Fruit fly (Drosophila melanogaster) whole organism, embryonic: ENCODE measurements around the gene blp.

Experiments
- B-H2 ChIP-seq: fragments of 200-800 bp; sonication (Bioruptor generic); optimal IDR thresholded peaks from 2 replicates; lab custom pipeline; 2018; ENCODE audit warnings: missing biosample characterization, mild to moderate bottlenecking, missing genetic modification characterization
- Bdp1 ChIP-seq: fragments of 200-800 bp; sonication (Bioruptor generic); optimal IDR thresholded peaks from 3 replicates; lab custom pipeline; 2016; ENCODE audit warnings: missing biosample characterization, missing genetic modification characterization
- CG10267 ChIP-seq: fragments of 200-800 bp; sonication (Bioruptor generic); optimal IDR thresholded peaks from 2 replicates; lab custom pipeline; 2018; ENCODE audit warnings: missing biosample characterization, mild to moderate bottlenecking, missing genetic modification characterization, moderate library complexity
- CG10543 ChIP-seq: fragments of 200-800 bp; sonication (Bioruptor generic); optimal IDR thresholded peaks from 3 replicates; lab custom pipeline; 2017; ENCODE audit warnings: missing biosample characterization, mild to moderate bottlenecking, missing genetic modification characterization, moderate library complexity
- CG10565 ChIP-seq: fragments of 200-800 bp; sonication (Bioruptor generic); optimal IDR thresholded peaks from 3 replicates; lab custom pipeline; 2016; ENCODE audit warnings: missing biosample characterization, mild to moderate bottlenecking, missing genetic modification characterization
- CG10654 ChIP-seq: fragments of 200-800 bp; sonication (Bioruptor generic); optimal IDR thresholded peaks from 2 replicates; lab custom pipeline; 2016; ENCODE audit warnings: missing biosample characterization, missing genetic modification characterization
- CG11456 ChIP-seq: fragments of 200-800 bp; sonication (Bioruptor generic); IDR thresholded peaks from 3 replicates; pipeline ENCODE4 v1.3.6; 2022; ENCODE audit warnings: missing biosample characterization, missing genetic modification characterization
- CG11504 ChIP-seq: fragments of 200-800 bp; sonication (Bioruptor generic); optimal IDR thresholded peaks from 3 replicates; lab custom pipeline; 2019; ENCODE audit warnings: missing biosample characterization, mild to moderate bottlenecking, missing genetic modification characterization, moderate library complexity
- CG12104 ChIP-seq: fragments of 200-800 bp; sonication (Bioruptor generic); optimal IDR thresholded peaks from 3 replicates; lab custom pipeline; 2016; ENCODE audit warnings: missing biosample characterization, missing genetic modification characterization
- CG17829 ChIP-seq: fragments of 200-800 bp; optimal IDR thresholded peaks from 2 replicates; lab custom pipeline; 2019; ENCODE audit warnings: missing biosample characterization, mild to moderate bottlenecking, missing genetic modification characterization, moderate library complexity
- CG1792 ChIP-seq: fragments of 200-800 bp; sonication (Bioruptor generic); optimal IDR thresholded peaks from 2 replicates; lab custom pipeline; 2016; ENCODE audit warnings: missing biosample characterization, missing genetic modification characterization
- CG18599 ChIP-seq: fragments of 200-800 bp; sonication (Bioruptor generic); optimal IDR thresholded peaks from 3 replicates; lab custom pipeline; 2017; ENCODE audit warnings: missing biosample characterization, missing genetic modification characterization, mild to moderate bottlenecking, moderate library complexity, missing genetic modification reagents
- CG18764 ChIP-seq: fragments of 200-800 bp; sonication (Bioruptor generic); optimal IDR thresholded peaks from 3 replicates; lab custom pipeline; 2016; ENCODE audit warnings: missing biosample characterization, missing genetic modification characterization
- CG2889 ChIP-seq: fragments of 200-800 bp; sonication (Bioruptor generic); IDR thresholded peaks from 3 replicates; pipeline ENCODE4 v1.3.6; 2022; ENCODE audit warnings: missing biosample characterization, missing genetic modification characterization
- CG30020 ChIP-seq: fragments of 200-800 bp; optimal IDR thresholded peaks from 2 replicates; lab custom pipeline; 2019; ENCODE audit warnings: missing biosample characterization, mild to moderate bottlenecking, missing genetic modification characterization, moderate library complexity
- CG30431 ChIP-seq: fragments of 200-800 bp; sonication (Bioruptor generic); optimal IDR thresholded peaks from 2 replicates; lab custom pipeline; 2017; ENCODE audit warnings: missing biosample characterization, missing genetic modification characterization
- CG34376 ChIP-seq: fragments of 200-800 bp; sonication (Bioruptor generic); optimal IDR thresholded peaks from 2 replicates; lab custom pipeline; 2018; ENCODE audit warnings: missing biosample characterization, mild to moderate bottlenecking, missing genetic modification characterization
- CG3995 ChIP-seq: fragments of 200-800 bp; sonication (Bioruptor generic); optimal IDR thresholded peaks from 3 replicates; lab custom pipeline; 2016; ENCODE audit warnings: missing biosample characterization, missing genetic modification characterization
- CG4282 ChIP-seq: fragments of 200-800 bp; sonication (Bioruptor generic); optimal IDR thresholded peaks from 2 replicates; lab custom pipeline; 2016; ENCODE audit warnings: missing biosample characterization, missing genetic modification characterization
- CG4404 ChIP-seq: fragments of 200-800 bp; sonication (Bioruptor generic); IDR thresholded peaks from 2 replicates; pipeline ENCODE4 v1.3.6; 2022; ENCODE audit warnings: missing biosample characterization, missing genetic modification characterization
- CG7271 ChIP-seq: fragments of 200-800 bp; sonication (Bioruptor generic); optimal IDR thresholded peaks from 2 replicates; lab custom pipeline; 2018; ENCODE audit warnings: missing biosample characterization, mild to moderate bottlenecking, missing genetic modification characterization, moderate library complexity
- Doc3 ChIP-seq: fragments of 200-800 bp; sonication (Bioruptor generic); IDR thresholded peaks from 3 replicates; pipeline ENCODE4 v1.3.6; 2022; ENCODE audit warnings: missing biosample characterization, missing genetic modification characterization; ENCODE audit not compliant: partially characterized antibody
- HLH3B ChIP-seq: fragments of 200-800 bp; sonication (Bioruptor generic); IDR thresholded peaks from 2 replicates; pipeline ENCODE4 v1.3.6; 2022; ENCODE audit warnings: missing biosample characterization, missing genetic modification characterization
- NC2α ChIP-seq: fragments of 200-800 bp; sonication (Bioruptor generic); optimal IDR thresholded peaks from 2 replicates; lab custom pipeline; 2016; ENCODE audit warnings: missing biosample characterization, missing genetic modification characterization
- Oli ChIP-seq: fragments of 200-800 bp; sonication (Bioruptor generic); optimal IDR thresholded peaks from 2 replicates; lab custom pipeline; 2018; ENCODE audit warnings: missing biosample characterization, mild to moderate bottlenecking, missing genetic modification characterization, moderate library complexity
- PHDP ChIP-seq: fragments of 200-800 bp; sonication (Bioruptor generic); optimal IDR thresholded peaks from 3 replicates; lab custom pipeline; 2018; ENCODE audit warnings: missing biosample characterization, mild to moderate bottlenecking, missing genetic modification characterization, moderate library complexity
- Scr ChIP-seq: fragments of 200-800 bp; sonication (Bioruptor generic); IDR thresholded peaks from 2 replicates; pipeline ENCODE4 v1.3.6; 2022; ENCODE audit warnings: missing biosample characterization, missing genetic modification characterization; ENCODE audit not compliant: partially characterized antibody
- Side ChIP-seq: fragments of 200-800 bp; sonication (Bioruptor generic); optimal IDR thresholded peaks from 2 replicates; lab custom pipeline; 2016; ENCODE audit warnings: missing biosample characterization, missing genetic modification characterization
- abd-A ChIP-seq: fragments of 200-800 bp; sonication (Bioruptor generic); optimal IDR thresholded peaks from 3 replicates; lab custom pipeline; 2019; ENCODE audit warnings: missing biosample characterization, mild to moderate bottlenecking, missing genetic modification characterization, moderate library complexity
- cg ChIP-seq: fragments of 200-800 bp; sonication (Bioruptor generic); optimal IDR thresholded peaks from 3 replicates; lab custom pipeline; 2019; ENCODE audit warnings: missing biosample characterization, mild to moderate bottlenecking, missing genetic modification characterization, moderate library complexity
- dpn ChIP-seq, 2 experiments: fragments of 200-800 bp; sonication (Bioruptor generic); optimal IDR thresholded peaks; 3 replicates each; lab custom pipeline; 2016; ENCODE audit warnings: missing biosample characterization in 2 of 2, missing genetic modification characterization in 2 of 2
- exex ChIP-seq: fragments of 200-800 bp; sonication (Bioruptor generic); optimal IDR thresholded peaks from 4 replicates; lab custom pipeline; 2018; ENCODE audit warnings: missing biosample characterization, mild to moderate bottlenecking, missing genetic modification characterization, moderate library complexity
- fd3F ChIP-seq: fragments of 200-800 bp; sonication (Bioruptor generic); optimal IDR thresholded peaks from 2 replicates; lab custom pipeline; 2018; ENCODE audit warnings: missing biosample characterization, mild to moderate bottlenecking, missing genetic modification characterization, moderate library complexity
- ftz-f1 ChIP-seq: fragments of 200-800 bp; sonication (Bioruptor generic); optimal IDR thresholded peaks from 2 replicates; lab custom pipeline; 2016; ENCODE audit warnings: missing biosample characterization, missing genetic modification characterization
- grn ChIP-seq: fragments of 200-800 bp; sonication (Bioruptor generic); optimal IDR thresholded peaks from 3 replicates; lab custom pipeline; 2017; ENCODE audit warnings: missing biosample characterization, missing genetic modification characterization
- kay ChIP-seq: fragments of 200-800 bp; sonication (Bioruptor generic); optimal IDR thresholded peaks from 2 replicates; lab custom pipeline; 2016; ENCODE audit warnings: missing biosample characterization, missing genetic modification characterization
- lilli ChIP-seq: fragments of 200-800 bp; sonication (Bioruptor generic); optimal IDR thresholded peaks from 3 replicates; lab custom pipeline; 2016; ENCODE audit warnings: missing biosample characterization, missing genetic modification characterization
- org-1 ChIP-seq: fragments of 200-800 bp; sonication (Bioruptor generic); optimal IDR thresholded peaks from 2 replicates; lab custom pipeline; 2017; ENCODE audit warnings: missing biosample characterization, missing genetic modification characterization
- pho ChIP-seq: fragments of 200-800 bp; sonication (Bioruptor generic); optimal IDR thresholded peaks from 2 replicates; lab custom pipeline; 2016; ENCODE audit warnings: missing biosample characterization, missing genetic modification characterization
- pzg ChIP-seq: fragments of 200-800 bp; sonication (Bioruptor generic); optimal IDR thresholded peaks from 3 replicates; lab custom pipeline; 2018; ENCODE audit warnings: missing biosample characterization, mild to moderate bottlenecking, missing genetic modification characterization, moderate library complexity
- ranshi ChIP-seq: fragments of 200-800 bp; sonication (Bioruptor generic); IDR thresholded peaks from 2 replicates; pipeline ENCODE4 v1.3.6; 2022; ENCODE audit warnings: missing biosample characterization, missing genetic modification characterization
- repo ChIP-seq: fragments of 200-800 bp; sonication (Bioruptor generic); optimal IDR thresholded peaks from 2 replicates; lab custom pipeline; 2016; ENCODE audit warnings: missing biosample characterization, missing genetic modification characterization
- slp2 ChIP-seq: fragments of 200-800 bp; sonication (Bioruptor generic); optimal IDR thresholded peaks from 2 replicates; lab custom pipeline; 2016; ENCODE audit warnings: missing biosample characterization, missing genetic modification characterization
- sna ChIP-seq: fragments of 200-800 bp; sonication (Bioruptor generic); IDR thresholded peaks from 2 replicates; pipeline ENCODE4 v1.3.6; 2022; ENCODE audit warnings: missing biosample characterization, missing genetic modification characterization; ENCODE audit not compliant: partially characterized antibody
- stwl ChIP-seq: fragments of 200-800 bp; sonication (Bioruptor generic); optimal IDR thresholded peaks from 3 replicates; lab custom pipeline; 2018; ENCODE audit warnings: missing biosample characterization, mild to moderate bottlenecking, missing genetic modification characterization, moderate library complexity
- ttk ChIP-seq: fragments of 200-800 bp; sonication (Bioruptor generic); IDR thresholded peaks from 2 replicates; pipeline ENCODE4 v2.1.2; 2022; ENCODE audit warnings: missing biosample characterization, missing genetic modification characterization
- twi ChIP-seq: fragments of 200-800 bp; optimal IDR thresholded peaks from 2 replicates; lab custom pipeline; 2019; ENCODE audit warnings: missing biosample characterization, mild to moderate bottlenecking, missing genetic modification characterization, moderate library complexity

The blp gene

DNA sequence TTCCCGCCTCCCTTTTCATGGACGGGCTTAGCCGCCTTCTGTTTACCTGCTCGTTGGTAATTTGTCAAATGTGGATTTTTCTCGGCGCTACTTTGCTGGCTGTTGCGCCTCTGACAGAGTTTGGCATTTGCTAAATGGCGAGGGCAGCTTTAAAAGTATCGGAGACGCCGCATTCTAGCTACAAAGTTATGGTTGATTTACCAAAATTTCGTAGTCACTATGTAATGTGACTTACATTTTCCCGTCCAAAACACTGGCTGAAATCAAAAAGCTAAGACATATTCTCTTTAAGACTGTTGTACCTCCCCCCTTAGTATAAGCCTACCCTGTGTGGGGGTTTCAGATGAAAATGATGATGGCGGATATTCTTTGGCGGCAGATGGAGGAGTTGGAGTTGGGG is 14.0 kb downstream of the blp start (continued):
- TF ChIP-seq ranshi (GFP tag; lab: Robert Waterston, UW) (0 out of 2 replicates have a peak, but pooled peaks have one; percentile 27), CG4282 (GFP tag; lab: Kevin White, UChicago) (no peak), CG11456 (0 out of 3 replicates have a peak, but pooled peaks have one; percentile 57), slp2 (GFP tag; lab: Kevin White, UChicago) (no peak), cg (no peak), CG7271 (tag; lab: Kevin White, UChicago) (no peak), CG11504 (no peak), B-H2 (GFP tag; lab: Kevin White, UChicago) (no peak), CG18599 (GFP tag; lab: Kevin White, UChicago) (peak; percentile 35), pho (GFP tag; lab: Kevin White, UChicago) (no peak)

DNA sequence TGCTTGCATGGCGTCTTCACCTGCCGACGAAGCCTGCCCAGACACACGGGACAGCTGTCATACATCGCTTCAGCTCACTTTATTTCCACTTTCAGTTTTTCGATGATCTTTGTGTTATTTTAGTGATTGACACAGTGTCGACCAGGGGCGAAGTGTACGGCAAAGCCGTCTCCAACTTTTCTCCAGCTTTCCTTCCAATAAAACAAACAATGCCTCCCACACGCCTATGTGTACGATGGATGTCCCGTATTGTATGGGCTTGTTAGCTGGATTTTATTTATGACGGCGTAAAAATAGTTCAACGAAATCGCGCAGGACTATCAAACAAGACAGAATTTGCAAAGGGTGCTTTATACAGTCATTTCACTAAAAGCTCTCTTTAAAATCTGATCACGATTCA is 17.2 kb downstream of the blp start, which contains the start of the genes CG31088 and CG46383:
Gene CG31088 (minus strand): TSS at position 101 of the 400 bp plus-strand sequence.
Gene CG46383 (minus strand): TSS at position 101 of the 400 bp plus-strand sequence.
- TF ChIP-seq CG12104 (GFP tag; lab: Kevin White, UChicago) (no peak), CG18764 (no peak), repo (no peak), stwl (tag; lab: Kevin White, UChicago) (no peak), CG30020 (tag; lab: Kevin White, UChicago) (no peak), CG34376 (no peak)

DNA sequence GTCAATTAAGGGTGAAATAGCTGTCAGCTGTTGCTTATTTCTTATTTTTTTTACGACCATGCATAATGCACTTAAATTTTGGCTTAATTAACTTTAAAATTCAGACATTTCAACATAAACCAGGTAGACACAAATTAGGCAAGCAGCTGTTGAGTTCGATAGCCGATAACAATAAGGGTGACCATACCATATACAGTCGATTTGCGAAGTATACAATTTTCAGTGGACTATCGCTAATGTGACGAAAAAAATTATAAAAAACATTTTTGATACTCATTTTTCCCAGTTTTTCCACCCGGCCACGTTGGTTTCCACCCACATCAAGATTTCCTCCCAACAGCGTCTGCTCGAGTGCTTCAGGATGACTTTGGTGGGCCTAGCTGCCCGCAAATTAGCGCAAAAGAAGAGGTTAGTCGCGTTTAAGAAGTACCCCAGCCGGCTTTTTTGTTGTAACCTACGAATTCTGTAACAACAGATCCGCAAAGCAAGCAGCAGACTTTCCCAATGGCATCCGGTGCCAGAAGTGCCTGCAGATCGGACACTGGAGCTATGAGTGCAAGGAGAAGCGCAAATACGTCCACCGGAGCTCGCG is 30.1 kb downstream of the blp start, which contains the start of the genes CG4287 and CG5516:
Gene CG4287 (minus strand): TSS at position 178 of the 592 bp plus-strand sequence.
Gene CG5516 (plus strand): TSS at position 195 of the 592 bp plus-strand sequence.
- TF ChIP-seq org-1, result no peak
- no peak for TF ChIP-seq ttk (GFP tag; lab: Robert Waterston, UW)
- no peak for TF ChIP-seq fd3F (GFP tag; lab: Kevin White, UChicago)
- TF ChIP-seq sna (GFP tag; lab: Robert Waterston, UW), result 0 out of 2 replicates have a peak, but pooled peaks have one; percentile 32
- no peak for TF ChIP-seq Oli
- no peak for TF ChIP-seq exex (tag; lab: Kevin White, UChicago)
- no peak for TF ChIP-seq ftz-f1 (GFP tag; lab: Kevin White, UChicago)
- peak; percentile 48 for TF ChIP-seq pzg
- TF ChIP-seq CG30020 (tag; lab: Kevin White, UChicago), result peak; percentile 23
- no peak for TF ChIP-seq CG17829 (tag; lab: Kevin White, UChicago)
- no peak for TF ChIP-seq CG10565 (GFP tag; lab: Kevin White, UChicago)
- TF ChIP-seq grn (GFP tag; lab: Kevin White, UChicago), result no peak
- no peak for TF ChIP-seq HLH3B (GFP tag; lab: Robert Waterston, UW)
- peak; percentile 39 for TF ChIP-seq kay (GFP tag; lab: Kevin White, UChicago)
- no peak for TF ChIP-seq CG30431 (GFP tag; lab: Kevin White, UChicago)
- peak; percentile 57; the same call in 2 of the 3 replicates for TF ChIP-seq Doc3 (GFP tag; lab: Robert Waterston, UW)
- peak; percentile 54 for TF ChIP-seq Scr (GFP tag; lab: Robert Waterston, UW)
- TF ChIP-seq CG3995 (GFP tag; lab: Kevin White, UChicago), result peak; percentile 7
- no peak for TF ChIP-seq CG10654 (GFP tag; lab: Kevin White, UChicago)
- no peak for TF ChIP-seq CG1792 (GFP tag; lab: Kevin White, UChicago)
- TF ChIP-seq CG4404 (GFP tag; lab: Robert Waterston, UW), result no peak
- no peak for TF ChIP-seq cg
- TF ChIP-seq lilli (GFP tag; lab: Kevin White, UChicago), result peak; percentile 53
- TF ChIP-seq NC2α (GFP tag; lab: Kevin White, UChicago), result no peak
- TF ChIP-seq PHDP, result no peak
- TF ChIP-seq abd-A, result no peak
- TF ChIP-seq twi (tag; lab: Kevin White, UChicago), result no peak
- TF ChIP-seq Side (GFP tag; lab: Kevin White, UChicago), result peak; percentile 63
- TF ChIP-seq Bdp1 (GFP tag; lab: Kevin White, UChicago), result no peak
- peak; percentile 11 for TF ChIP-seq CG10267 (tag; lab: Kevin White, UChicago)
- no peak for TF ChIP-seq CG2889 (GFP tag; lab: Robert Waterston, UW)
- peak in 1 of 2 experiments; percentile 1 for TF ChIP-seq dpn (GFP tag; optimal IDR thresholded peaks at IDR 0.05; lab: Kevin White, UChicago)
- TF ChIP-seq CG10543 (GFP tag; lab: Kevin White, UChicago), result no peak
